Worm (Caenorhabditis elegans) whole organism, late embryonic: ENCODE measurements around the gene Y6E2A.10.

Source experiments
- C08G9.2 ChIP-seq: sonication (generic microtip); optimal IDR thresholded peaks from 2 replicates; lab custom pipeline; 2016; ENCODE audit warnings: mild to moderate bottlenecking, missing genetic modification characterization, moderate library complexity, missing compliant biosample characterization
- K02D7.2 ChIP-seq: sonication (generic microtip); optimal IDR thresholded peaks from 2 replicates; lab custom pipeline; 2017; ENCODE audit warnings: mild to moderate bottlenecking, missing genetic modification characterization, missing compliant biosample characterization
- K09A11.1 ChIP-seq: sonication (generic microtip); optimal IDR thresholded peaks from 2 replicates; lab custom pipeline; 2017; ENCODE audit warnings: antibody characterized with exemption, mild to moderate bottlenecking, missing genetic modification characterization, missing compliant biosample characterization; ENCODE audit not compliant: insufficient read depth
- ceh-14 ChIP-seq: sonication (generic microtip); optimal IDR thresholded peaks from 2 replicates; lab custom pipeline; 2016; ENCODE audit warnings: missing genotype, missing genetic modification characterization, missing compliant biosample characterization
- ceh-18 ChIP-seq: sonication (generic microtip); optimal IDR thresholded peaks from 2 replicates; lab custom pipeline; 2016; ENCODE audit warnings: missing genetic modification characterization, missing compliant biosample characterization
- ceh-19 ChIP-seq: fragments of 200-800 bp; sonication (Bioruptor generic); optimal IDR thresholded peaks from 2 replicates; lab custom pipeline; 2018; ENCODE audit warnings: mild to moderate bottlenecking, missing genetic modification characterization, missing compliant biosample characterization
- ceh-30 ChIP-seq: fragments of 150-350 bp; optimal IDR thresholded peaks from 2 replicates; lab custom pipeline; 2014; ENCODE audit warnings: missing biosample characterization, missing genetic modification characterization
- ceh-34 ChIP-seq: sonication (generic microtip); optimal IDR thresholded peaks from 2 replicates; lab custom pipeline; 2016; ENCODE audit warnings: mild to moderate bottlenecking, missing genetic modification characterization, missing compliant biosample characterization
- ceh-45 ChIP-seq: fragments of 200-800 bp; sonication (Bioruptor generic); IDR thresholded peaks from 2 replicates; pipeline ENCODE4 v1.3.6; 2022; ENCODE audit warnings: missing genetic modification reagents, missing genetic modification characterization, missing compliant biosample characterization
- ceh-6 ChIP-seq: fragments of 200-800 bp; sonication (Bioruptor generic); optimal IDR thresholded peaks from 2 replicates; lab custom pipeline; 2018; ENCODE audit warnings: mild to moderate bottlenecking, missing genetic modification characterization, missing compliant biosample characterization
- ceh-9 ChIP-seq: sonication (generic microtip); optimal IDR thresholded peaks from 2 replicates; lab custom pipeline; 2016; ENCODE audit warnings: mild to moderate bottlenecking, missing genetic modification characterization, inconsistent platforms, missing compliant biosample characterization
- dmd-4 ChIP-seq: sonication (generic microtip); optimal IDR thresholded peaks from 2 replicates; lab custom pipeline; 2016; ENCODE audit warnings: borderline replicate concordance, missing genetic modification characterization, missing compliant biosample characterization
- dve-1 ChIP-seq: sonication (generic microtip); optimal IDR thresholded peaks from 2 replicates; lab custom pipeline; 2017; ENCODE audit warnings: antibody characterized with exemption, mild to moderate bottlenecking, missing genetic modification characterization, missing compliant biosample characterization
- elt-2 ChIP-seq: sonication (generic microtip); optimal IDR thresholded peaks from 2 replicates; lab custom pipeline; 2016; ENCODE audit warnings: missing genetic modification reagents, missing genetic modification characterization, missing compliant biosample characterization
- ets-4 ChIP-seq: sonication (generic microtip); optimal IDR thresholded peaks from 2 replicates; lab custom pipeline; 2016; ENCODE audit warnings: missing genetic modification characterization, missing compliant biosample characterization
- eyg-1 ChIP-seq: sonication (generic microtip); optimal IDR thresholded peaks from 2 replicates; lab custom pipeline; 2016; ENCODE audit warnings: missing genotype, missing genetic modification characterization, missing compliant biosample characterization
- fkh-10 ChIP-seq: fragments of 150-350 bp; optimal IDR thresholded peaks from 2 replicates; lab custom pipeline; 2014; ENCODE audit warnings: missing biosample characterization, missing genetic modification reagents, missing genetic modification characterization
- fkh-6 ChIP-seq: sonication (generic microtip); optimal IDR thresholded peaks from 2 replicates; lab custom pipeline; 2016; ENCODE audit warnings: missing genetic modification characterization, missing compliant biosample characterization
- hlh-15 ChIP-seq: sonication (generic microtip); optimal IDR thresholded peaks from 2 replicates; lab custom pipeline; 2016; ENCODE audit warnings: missing genetic modification characterization, missing compliant biosample characterization
- hlh-6 ChIP-seq: sonication (generic microtip); optimal IDR thresholded peaks from 2 replicates; lab custom pipeline; 2016; ENCODE audit warnings: missing genotype, missing genetic modification characterization, missing compliant biosample characterization
- hlh-8 ChIP-seq: sonication (generic microtip); optimal IDR thresholded peaks from 2 replicates; lab custom pipeline; 2016; ENCODE audit warnings: missing genotype, missing genetic modification characterization, missing compliant biosample characterization
- lin-11 ChIP-seq: fragments of 200-800 bp; sonication (Bioruptor generic); optimal IDR thresholded peaks from 2 replicates; lab custom pipeline; 2018; ENCODE audit warnings: mild to moderate bottlenecking, missing genetic modification characterization, missing compliant biosample characterization
- pat-9 ChIP-seq: fragments of 200-800 bp; sonication (Bioruptor generic); optimal IDR thresholded peaks from 2 replicates; lab custom pipeline; 2018; ENCODE audit warnings: mild to moderate bottlenecking, missing genetic modification characterization, moderate library complexity, missing compliant biosample characterization
- pha-2 ChIP-seq: sonication (generic microtip); optimal IDR thresholded peaks from 2 replicates; lab custom pipeline; 2017; ENCODE audit warnings: mild to moderate bottlenecking, missing genetic modification characterization, missing compliant biosample characterization
- pqm-1 ChIP-seq: sonication (generic microtip); optimal IDR thresholded peaks from 2 replicates; lab custom pipeline; 2016; ENCODE audit warnings: missing genetic modification characterization, missing compliant biosample characterization
- pros-1 ChIP-seq: fragments of 150-350 bp; optimal IDR thresholded peaks from 2 replicates; lab custom pipeline; 2014; ENCODE audit warnings: missing biosample characterization, missing genetic modification reagents, missing genetic modification characterization
- rnt-1 ChIP-seq: sonication (generic microtip); optimal IDR thresholded peaks from 2 replicates; lab custom pipeline; 2016; ENCODE audit warnings: missing genetic modification characterization, missing compliant biosample characterization
- sox-4 ChIP-seq: sonication (generic microtip); optimal IDR thresholded peaks from 2 replicates; lab custom pipeline; 2017; ENCODE audit warnings: mild to moderate bottlenecking, missing genetic modification characterization, inconsistent platforms, missing compliant biosample characterization
- tbx-2 ChIP-seq: sonication (generic microtip); optimal IDR thresholded peaks from 2 replicates; lab custom pipeline; 2016; ENCODE audit warnings: missing genetic modification characterization, missing compliant biosample characterization
- tbx-7 ChIP-seq: sonication (generic microtip); optimal IDR thresholded peaks from 2 replicates; lab custom pipeline; 2016; ENCODE audit warnings: missing genotype, missing genetic modification characterization, missing compliant biosample characterization
- ttx-3 ChIP-seq: sonication (generic microtip); optimal IDR thresholded peaks from 2 replicates; lab custom pipeline; 2016; ENCODE audit warnings: missing genetic modification reagents, missing genetic modification characterization, missing compliant biosample characterization
- unc-3 ChIP-seq, 2 experiments: fragments of 200-800 bp in 1 of 2; sonication (Bioruptor generic) in 1 of 2; sonication (generic microtip) in 1 of 2; conservative IDR thresholded peaks in 1 of 2; optimal IDR thresholded peaks in 1 of 2; 2 replicates each; pipeline versions ENCODE4 v1.3.6 to Lab custom; 2016 to 2022; ENCODE audit warnings: missing compliant biosample characterization in 2 of 2, missing genetic modification characterization in 2 of 2, missing genetic modification reagents in 1 of 2
- unc-42 ChIP-seq: sonication (generic microtip); optimal IDR thresholded peaks from 2 replicates; lab custom pipeline; 2016; ENCODE audit warnings: missing genotype, missing genetic modification characterization, missing compliant biosample characterization
- zip-5 ChIP-seq: sonication (generic microtip); optimal IDR thresholded peaks from 2 replicates; lab custom pipeline; 2016; ENCODE audit warnings: missing genetic modification characterization, missing compliant biosample characterization

The Y6E2A.10 gene

ce11 chrV:15716679-15717078 lies 13.7 kb downstream of the Y6E2A.10 start, which contains the start of gene Y6E2A.4:
TSS of gene Y6E2A.4 (minus strand) at chrV:15716779.
- TF ChIP-seq lin-11 (tag; lab: Kevin White, UChicago): no peak
- no peak for TF ChIP-seq elt-2 (tag; lab: Kevin White, UChicago)
- no peak for TF ChIP-seq ceh-30 (tag; lab: Kevin White, UChicago)
- no peak for TF ChIP-seq pros-1 (tag; lab: Kevin White, UChicago)
- no peak for TF ChIP-seq ceh-19 (GFP tag; lab: Kevin White, UChicago)
- TF ChIP-seq dmd-4 (tag; lab: Kevin White, UChicago): no peak
- TF ChIP-seq unc-42 (tag; lab: Kevin White, UChicago): no peak
- no peak for TF ChIP-seq ceh-18 (tag; lab: Kevin White, UChicago)
- no peak for TF ChIP-seq hlh-8 (tag; lab: Kevin White, UChicago)
- TF ChIP-seq unc-3 (GFP tag; conservative IDR thresholded peaks at IDR 0.05; lab: Robert Waterston, UW): no peak
- no peak for TF ChIP-seq unc-3 (tag; optimal IDR thresholded peaks at IDR 0.05; lab: Kevin White, UChicago)
- no peak for TF ChIP-seq tbx-7 (tag; lab: Kevin White, UChicago)
- no peak for TF ChIP-seq rnt-1
- TF ChIP-seq K09A11.1 (tag; lab: Kevin White, UChicago): no peak
- TF ChIP-seq ceh-14 (tag; lab: Kevin White, UChicago): no peak
- no peak for TF ChIP-seq dve-1 (tag; lab: Kevin White, UChicago)
- no peak for TF ChIP-seq eyg-1 (tag; lab: Kevin White, UChicago)
- no peak for TF ChIP-seq ets-4 (tag; lab: Kevin White, UChicago)

ce11 chrV:15715636-15716035 lies 14.7 kb downstream of the Y6E2A.10 start:
- TF ChIP-seq unc-3 (GFP tag; conservative IDR thresholded peaks at IDR 0.05; lab: Robert Waterston, UW): no peak
- TF ChIP-seq unc-3 (tag; optimal IDR thresholded peaks at IDR 0.05; lab: Kevin White, UChicago): no peak
- no peak for TF ChIP-seq fkh-10 (GFP tag; lab: Kevin White, UChicago)
- TF ChIP-seq ceh-45: no peak
- TF ChIP-seq pha-2: no peak
- no peak for TF ChIP-seq hlh-15
- no peak for TF ChIP-seq ceh-9 (tag; lab: Kevin White, UChicago)
- no peak for TF ChIP-seq K09A11.1 (tag; lab: Kevin White, UChicago)
- no peak for TF ChIP-seq pros-1 (tag; lab: Kevin White, UChicago)
- TF ChIP-seq sox-4 (tag; lab: Kevin White, UChicago): no peak
- TF ChIP-seq fkh-6 (tag; lab: Kevin White, UChicago): no peak
- no peak for TF ChIP-seq lin-11 (tag; lab: Kevin White, UChicago)

- TF ChIP-seq ttx-3 (no peak), hlh-6 (no peak), fkh-10 (GFP tag; lab: Kevin White, UChicago) (no peak), pqm-1 (no peak), ets-4 (tag; lab: Kevin White, UChicago) (no peak), K09A11.1 (tag; lab: Kevin White, UChicago) (no peak), pat-9 (tag; lab: Kevin White, UChicago) (no peak), eyg-1 (tag; lab: Kevin White, UChicago) (no peak), ceh-34 (tag; lab: Kevin White, UChicago) (no peak), tbx-7 (tag; lab: Kevin White, UChicago) (no peak), ceh-18 (tag; lab: Kevin White, UChicago) (no peak), tbx-2 (tag; lab: Kevin White, UChicago) (no peak), K02D7.2 (tag; lab: Kevin White, UChicago) (no peak), lin-11 (tag; lab: Kevin White, UChicago) (no peak), zip-5 (tag; lab: Kevin White, UChicago) (no peak), C08G9.2 (tag; lab: Kevin White, UChicago) (no peak), unc-3 (GFP tag; conservative IDR thresholded peaks at IDR 0.05; lab: Robert Waterston, UW) (no peak), unc-3 (tag; optimal IDR thresholded peaks at IDR 0.05; lab: Kevin White, UChicago) (no peak), ceh-30 (tag; lab: Kevin White, UChicago) (no peak)
These were observed 18.0 kb downstream of the Y6E2A.10 start for ce11 chrV:15712385-15712784.

- TF ChIP-seq hlh-15 (no peak), ceh-6 (GFP tag; lab: Kevin White, UChicago) (no peak)
- TF ChIP-seq, all 69 proteins: peak for 0
These were observed 18.5 kb downstream of the Y6E2A.10 start, which contains the start of gene str-101 for ce11 chrV:15711898-15712297. TSS of gene str-101 (minus strand) at chrV:15711998.
